Fruit fly (Drosophila melanogaster): ENCODE measurements around the gene CG32148.

DNA sequence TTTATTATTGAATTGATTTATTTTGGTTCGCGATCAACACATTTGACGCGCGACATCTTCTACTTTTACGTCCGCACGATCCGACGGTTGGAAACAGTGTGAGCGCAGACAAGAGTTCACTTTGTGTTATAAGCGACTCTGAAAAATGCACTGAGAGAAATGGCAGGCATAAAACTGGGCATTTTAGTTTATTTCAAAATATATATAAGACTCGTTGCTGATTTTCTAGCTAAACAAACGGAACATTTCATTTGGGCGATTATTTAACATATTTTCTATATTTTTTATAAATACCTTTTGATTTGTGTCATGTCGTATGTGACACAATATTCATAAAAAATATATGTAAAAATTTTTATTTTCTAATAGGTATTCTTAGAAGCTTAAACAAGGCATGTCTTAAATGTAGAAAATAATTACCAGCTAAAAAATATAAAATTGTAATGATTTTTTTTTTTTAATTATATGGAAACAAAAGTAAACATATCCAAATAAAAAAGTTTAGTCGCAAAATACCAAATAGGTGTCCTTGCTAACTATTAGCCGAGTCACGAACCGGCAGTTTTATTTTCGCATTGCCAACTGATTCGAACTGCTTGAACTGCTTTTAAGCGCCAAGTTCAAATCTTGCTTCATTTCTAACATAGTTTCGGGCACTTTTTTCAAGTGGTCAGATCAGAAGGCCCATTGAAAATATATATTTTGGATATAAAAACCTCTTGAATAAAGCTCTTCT is 9.2 kb upstream of the CG32148 start, which contains the start of gene Reck:
- TF ChIP-seq CG8478 (optimal IDR thresholded peaks at IDR 0.05), result no peak
- peak in 1 of 2 experiments; percentile 73 for TF ChIP-seq CTCF (optimal IDR thresholded peaks at IDR 0.05)
